Worm (Caenorhabditis elegans): ENCODE data around the gene cdgs-1.

cdgs-1 gene

ce11 chrIV:7763748-7764147 lies 51.8 kb downstream of the cdgs-1 start, which contains the start of the genes C46A5.6 and C46A5.1:
TSS of gene C46A5.6 (minus strand) at chrIV:7763848.
TSS of gene C46A5.1 (plus strand) at chrIV:7763931.
- TF ChIP-seq fax-1 (tag; optimal IDR thresholded peaks at IDR 0.05) (no peak), ceh-9 (tag; optimal IDR thresholded peaks at IDR 0.05) (no peak), hlh-8 (tag; optimal IDR thresholded peaks at IDR 0.05) (no peak), pat-9 (tag; optimal IDR thresholded peaks at IDR 0.05) (no peak), ttx-3 (tag; optimal IDR thresholded peaks at IDR 0.05) (no peak), ceh-18 (tag; optimal IDR thresholded peaks at IDR 0.05) (no peak), ceh-30 (tag; optimal IDR thresholded peaks at IDR 0.05) (no peak), pha-2 (tag; optimal IDR thresholded peaks at IDR 0.05) (no peak), F13H6.1 (tag; optimal IDR thresholded peaks at IDR 0.05) (no peak), pha-4 (tag; optimal IDR thresholded peaks at IDR 0.05) (no peak), ama-1 (optimal IDR thresholded peaks at IDR 0.05) (no peak), zip-5 (tag; optimal IDR thresholded peaks at IDR 0.05) (no peak), C08G9.2 (tag; optimal IDR thresholded peaks at IDR 0.05) (no peak), ceh-19 (GFP tag; optimal IDR thresholded peaks at IDR 0.05) (no peak), K02D7.2 (tag; optimal IDR thresholded peaks at IDR 0.05) (no peak), ztf-16 (tag; optimal IDR thresholded peaks at IDR 0.05) (no peak)

All from whole organism, late embryonic.